Fruit fly (Drosophila melanogaster): ENCODE results near the gene CG13114.

- TF ChIP-seq Rel (GFP tag; optimal IDR thresholded peaks at IDR 0.05) (no peak), Rel (tag; optimal IDR thresholded peaks at IDR 0.05) (no peak), pan (optimal IDR thresholded peaks at IDR 0.05) (no peak), Dfd (GFP tag; optimal IDR thresholded peaks at IDR 0.05) (no peak), dl (GFP tag; optimal IDR thresholded peaks at IDR 0.05; ENCODE audit: insufficient read depth in 1 of 2, partially characterized antibody in 2 of 2) (no peak), Dif (GFP tag; optimal IDR thresholded peaks at IDR 0.05; ENCODE audit: partially characterized antibody) (peak; percentile 15), CG32264 (GFP tag; optimal IDR thresholded peaks at IDR 0.05) (no peak)
Observed at dm6 chr2L:9508547-9509197, 36.9 kb upstream of the CG13114 start.
